Fruit fly (Drosophila melanogaster) whole organism, prepupa: ENCODE results near the gene CG14664.

ENCODE experiments used
- CG11902 ChIP-seq: fragments of 200-800 bp; sonication (Bioruptor generic); optimal IDR thresholded peaks from 3 replicates; lab custom pipeline; 2016; ENCODE audit warnings: missing biosample characterization, missing genetic modification characterization
- CG16779 ChIP-seq: fragments of 200-800 bp; sonication (Bioruptor generic); optimal IDR thresholded peaks from 3 replicates; lab custom pipeline; 2017; ENCODE audit warnings: missing biosample characterization, mild to moderate bottlenecking, missing genetic modification characterization
- CG34406 ChIP-seq: fragments of 200-800 bp; sonication (Bioruptor generic); optimal IDR thresholded peaks from 3 replicates; lab custom pipeline; 2016; ENCODE audit warnings: missing biosample characterization, missing genetic modification characterization
- Lpt ChIP-seq: fragments of 200-800 bp; sonication (Bioruptor generic); optimal IDR thresholded peaks from 3 replicates; lab custom pipeline; 2016; ENCODE audit warnings: missing biosample characterization, missing genetic modification characterization
- OdsH ChIP-seq: fragments of 200-800 bp; sonication (Bioruptor generic); optimal IDR thresholded peaks from 3 replicates; lab custom pipeline; 2016; ENCODE audit warnings: missing biosample characterization, missing genetic modification characterization
- Smox ChIP-seq: fragments of 200-800 bp; sonication (Bioruptor generic); optimal IDR thresholded peaks from 3 replicates; lab custom pipeline; 2016; ENCODE audit warnings: missing biosample characterization, missing genetic modification characterization
- Sox14 ChIP-seq: fragments of 200-800 bp; sonication (Bioruptor generic); optimal IDR thresholded peaks from 3 replicates; lab custom pipeline; 2016; ENCODE audit warnings: missing biosample characterization, missing genetic modification characterization
- acj6 ChIP-seq: fragments of 200-800 bp; sonication (Bioruptor generic); optimal IDR thresholded peaks from 3 replicates; lab custom pipeline; 2016; ENCODE audit warnings: missing biosample characterization, missing genetic modification characterization
- net ChIP-seq: fragments of 200-800 bp; sonication (Bioruptor generic); optimal IDR thresholded peaks from 3 replicates; lab custom pipeline; 2016; ENCODE audit warnings: missing biosample characterization, missing genetic modification characterization

- TF ChIP-seq Lpt (GFP tag; lab: Kevin White, UChicago) (no peak), Sox14 (GFP tag; lab: Kevin White, UChicago) (no peak), Smox (no peak), CG11902 (GFP tag; lab: Kevin White, UChicago) (no peak), CG34406 (GFP tag; lab: Kevin White, UChicago) (no peak), net (no peak), CG16779 (no peak), acj6 (GFP tag; lab: Kevin White, UChicago) (no peak), OdsH (GFP tag; lab: Kevin White, UChicago) (no peak)
Observed at dm6 chr3R:5203796-5204195, 20.1 kb upstream of the CG14664 start.
